Worm (Caenorhabditis elegans) whole organism, L1 larva: ENCODE data around the gene sqst-5.

ENCODE experiments used
- ama-1 ChIP-seq: fragments of 150-350 bp; optimal IDR thresholded peaks from 2 replicates; lab custom pipeline; 2014
- ets-5 ChIP-seq: fragments of 200-800 bp; sonication (Bioruptor generic); IDR thresholded peaks from 2 replicates; pipeline ENCODE4 v1.3.6; 2022; ENCODE audit warnings: missing genetic modification characterization, missing compliant biosample characterization
- isw-1 ChIP-seq: fragments of 200-800 bp; sonication (Bioruptor generic); IDR thresholded peaks from 2 replicates; pipeline ENCODE4 v1.3.6; 2022; ENCODE audit warnings: missing genetic modification characterization, missing compliant biosample characterization
- lir-3 ChIP-seq: sonication (generic microtip); optimal IDR thresholded peaks from 2 replicates; lab custom pipeline; 2016; ENCODE audit warnings: mild to moderate bottlenecking, missing genetic modification characterization, moderate library complexity, missing compliant biosample characterization; ENCODE audit not compliant: poor library complexity
- lsy-2 ChIP-seq, 2 experiments: fragments of 150-350 bp; optimal IDR thresholded peaks; 2 replicates each; lab custom pipeline; 2014; ENCODE audit warnings: missing biosample characterization in 2 of 2, missing genetic modification characterization in 2 of 2
- mdl-1 ChIP-seq, 2 experiments: fragments of 150-350 bp; optimal IDR thresholded peaks; 2 replicates each; lab custom pipeline; 2014 to 2017; ENCODE audit warnings: missing biosample characterization in 2 of 2, missing genetic modification characterization in 2 of 2, inconsistent platforms in 1 of 2
- nhr-19 ChIP-seq: fragments of 200-800 bp; sonication (Bioruptor generic); conservative IDR thresholded peaks from 2 replicates; pipeline ENCODE4 v1.3.6; 2022; ENCODE audit warnings: missing genetic modification characterization, missing compliant biosample characterization
- nhr-237 ChIP-seq: fragments of 150-350 bp; optimal IDR thresholded peaks from 2 replicates; lab custom pipeline; 2014; ENCODE audit warnings: missing biosample characterization, missing genetic modification characterization
- skn-1 ChIP-seq: fragments of 150-350 bp; optimal IDR thresholded peaks from 2 replicates; lab custom pipeline; 2014; ENCODE audit warnings: missing biosample characterization, missing genetic modification characterization
- tbx-2 ChIP-seq: sonication (generic microtip); optimal IDR thresholded peaks from 2 replicates; lab custom pipeline; 2016; ENCODE audit warnings: missing genetic modification characterization, missing compliant biosample characterization
- tlp-1 ChIP-seq: fragments of 150-350 bp; optimal IDR thresholded peaks from 2 replicates; lab custom pipeline; 2014; ENCODE audit warnings: missing biosample characterization, missing genetic modification characterization
- vab-15 ChIP-seq: sonication (generic microtip); optimal IDR thresholded peaks from 2 replicates; lab custom pipeline; 2017; ENCODE audit warnings: missing genotype, mild to moderate bottlenecking, missing genetic modification characterization, missing compliant biosample characterization

ce11 chrIII:124478-124877, 22.9 kb downstream of the sqst-5 start, which contains the start of gene pals-23:
- TF ChIP-seq nhr-237 = no peak
- TF ChIP-seq ama-1 (lab: Kevin White, UChicago) = no peak
- no peak for TF ChIP-seq isw-1 (GFP tag; lab: Robert Waterston, UW)
- TF ChIP-seq lsy-2 (tag; optimal IDR thresholded peaks at IDR 0.05; lab: Kevin White, UChicago) = no peak
- no peak for TF ChIP-seq vab-15
- TF ChIP-seq nhr-19 (GFP tag; lab: Robert Waterston, UW) = no peak
- TF ChIP-seq tlp-1 (tag; lab: Kevin White, UChicago) = no peak
- TF ChIP-seq skn-1 (tag; lab: Kevin White, UChicago) = no peak
- TF ChIP-seq lir-3 = no peak
- TF ChIP-seq mdl-1 (tag; optimal IDR thresholded peaks at IDR 0.05; lab: Kevin White, UChicago) = no peak
- no peak for TF ChIP-seq ets-5 (GFP tag; lab: Robert Waterston, UW)
- no peak for TF ChIP-seq tbx-2 (tag; lab: Kevin White, UChicago)
